Fruit fly (Drosophila melanogaster): ENCODE results near the gene CG43098.

Gene CG43098

DNA sequence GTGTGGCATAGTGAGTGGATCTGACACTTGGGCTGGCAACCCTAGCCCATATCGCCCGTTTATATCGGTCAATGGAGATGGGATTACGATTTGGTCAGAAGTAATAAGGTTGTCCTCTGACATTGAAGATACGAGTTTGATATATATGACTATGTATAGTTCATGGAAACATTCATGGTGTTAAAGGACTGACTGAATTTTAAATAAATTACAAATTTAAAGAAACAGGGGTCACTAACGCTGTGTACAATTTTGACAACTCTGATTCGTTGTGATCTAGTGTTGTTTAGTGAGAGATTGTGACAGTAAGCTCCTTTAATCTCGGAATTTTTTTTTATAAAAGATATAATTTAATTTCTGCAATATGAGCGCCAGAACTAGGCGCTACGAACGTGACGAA, at the start of gene CG43098:
Gene CG43098, plus strand, starts transcription at position 301 of the 400 bp plus-strand sequence.
- no peak for TF ChIP-seq CG17801 (GFP tag; optimal IDR thresholded peaks at IDR 0.05; ENCODE audit: partially characterized antibody)

DNA sequence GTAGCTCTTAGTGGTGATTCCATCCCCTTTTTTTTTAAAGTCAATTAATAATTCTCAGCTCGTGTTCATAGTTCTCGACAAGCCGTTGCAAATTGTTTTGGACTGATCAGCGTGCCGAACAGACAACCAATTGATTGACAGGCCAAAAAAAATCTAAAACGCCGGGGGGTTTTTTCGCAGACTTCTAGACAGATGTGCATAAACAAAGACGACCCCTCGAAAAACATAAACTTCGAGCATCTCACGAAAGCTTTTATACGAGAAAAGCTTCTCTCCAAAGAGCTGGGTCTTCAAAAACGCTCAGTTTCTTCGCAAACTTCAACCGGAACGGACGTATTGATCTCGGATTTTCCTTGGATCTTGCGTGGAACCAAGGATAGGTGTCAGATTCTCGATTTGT, 47.0 kb upstream of the CG43098 start, which contains the start of gene CG10359:
Gene CG10359, plus strand, starts transcription at position 301 of the 400 bp plus-strand sequence.
- no peak for TF ChIP-seq CG17801 (GFP tag; optimal IDR thresholded peaks at IDR 0.05; ENCODE audit: partially characterized antibody)

- TF ChIP-seq CG17801 (GFP tag; optimal IDR thresholded peaks at IDR 0.05; ENCODE audit: partially characterized antibody): no peak
Observed at dm6 chr3L:3612582-3613285, 46.1 kb upstream of the CG43098 start.

dm6 chr3L:3615082-3615481, 43.8 kb upstream of the CG43098 start, which contains the start of gene CG10357:
Gene CG10357, plus strand, starts transcription at chr3L:3615382.
- TF ChIP-seq CG17801 (GFP tag; optimal IDR thresholded peaks at IDR 0.05; ENCODE audit: partially characterized antibody): no peak

- TF ChIP-seq CG17801 (GFP tag; optimal IDR thresholded peaks at IDR 0.05; ENCODE audit: partially characterized antibody): no peak
Observed at dm6 chr3L:3616344-3616743, 42.5 kb upstream of the CG43098 start.

- no peak for TF ChIP-seq CG17801 (GFP tag; optimal IDR thresholded peaks at IDR 0.05; ENCODE audit: partially characterized antibody)
Observed at dm6 chr3L:3617252-3617651, 41.6 kb upstream of the CG43098 start.

DNA sequence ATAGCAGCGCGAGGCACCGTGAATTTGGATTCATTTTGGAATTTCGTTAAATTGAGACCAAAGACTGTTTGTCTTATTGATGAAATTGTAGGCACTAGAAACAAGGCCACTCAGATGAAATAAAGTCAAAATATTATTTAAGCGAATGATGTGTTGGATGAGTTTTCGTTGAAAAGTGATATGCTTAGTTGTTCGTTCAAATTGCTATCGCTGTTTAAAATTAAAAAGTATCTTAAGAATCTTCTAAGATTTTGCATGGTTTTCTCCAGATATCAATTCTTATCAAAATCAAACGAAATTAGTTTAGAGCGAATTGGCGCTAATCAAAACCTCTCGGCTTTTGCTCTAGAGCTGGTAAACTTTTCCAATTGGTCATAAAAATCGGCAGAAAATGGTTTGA, 37.9 kb upstream of the CG43098 start, which contains the start of gene CG14974:
Gene CG14974, minus strand, starts transcription at position 101 of the 400 bp plus-strand sequence.
- no peak for TF ChIP-seq CG17801 (GFP tag; optimal IDR thresholded peaks at IDR 0.05; ENCODE audit: partially characterized antibody)

dm6 chr3L:3624876-3625275, 34.0 kb upstream of the CG43098 start:
- no peak for TF ChIP-seq CG17801 (GFP tag; optimal IDR thresholded peaks at IDR 0.05; ENCODE audit: partially characterized antibody)

DNA sequence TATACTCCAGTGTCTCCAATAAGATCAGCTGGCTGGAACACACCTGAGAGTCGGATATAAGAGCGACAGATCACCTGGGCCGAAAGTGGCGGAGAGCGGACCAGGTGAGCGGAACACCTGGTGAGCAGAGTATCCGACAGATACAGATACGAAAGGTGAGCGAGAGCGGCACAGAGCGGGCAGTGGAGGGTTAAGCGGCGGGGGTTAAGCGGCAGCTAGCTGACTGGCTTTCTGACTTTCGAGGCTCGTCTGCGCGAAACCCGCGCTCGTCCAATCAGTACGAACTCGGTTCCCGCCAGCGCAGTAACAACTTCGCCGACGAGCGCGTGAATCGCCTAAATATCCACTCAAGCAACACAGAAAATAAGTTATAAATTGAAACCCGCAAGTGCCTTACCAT, 32.8 kb upstream of the CG43098 start, which contains the start of gene dar1:
Gene dar1, plus strand, starts transcription at position 284 of the 400 bp plus-strand sequence.
- no peak for TF ChIP-seq CG17801 (GFP tag; optimal IDR thresholded peaks at IDR 0.05; ENCODE audit: partially characterized antibody)

dm6 chr3L:3632500-3633183, 26.2 kb upstream of the CG43098 start:
- TF ChIP-seq CG17801 (GFP tag; optimal IDR thresholded peaks at IDR 0.05; ENCODE audit: partially characterized antibody): no peak

DNA sequence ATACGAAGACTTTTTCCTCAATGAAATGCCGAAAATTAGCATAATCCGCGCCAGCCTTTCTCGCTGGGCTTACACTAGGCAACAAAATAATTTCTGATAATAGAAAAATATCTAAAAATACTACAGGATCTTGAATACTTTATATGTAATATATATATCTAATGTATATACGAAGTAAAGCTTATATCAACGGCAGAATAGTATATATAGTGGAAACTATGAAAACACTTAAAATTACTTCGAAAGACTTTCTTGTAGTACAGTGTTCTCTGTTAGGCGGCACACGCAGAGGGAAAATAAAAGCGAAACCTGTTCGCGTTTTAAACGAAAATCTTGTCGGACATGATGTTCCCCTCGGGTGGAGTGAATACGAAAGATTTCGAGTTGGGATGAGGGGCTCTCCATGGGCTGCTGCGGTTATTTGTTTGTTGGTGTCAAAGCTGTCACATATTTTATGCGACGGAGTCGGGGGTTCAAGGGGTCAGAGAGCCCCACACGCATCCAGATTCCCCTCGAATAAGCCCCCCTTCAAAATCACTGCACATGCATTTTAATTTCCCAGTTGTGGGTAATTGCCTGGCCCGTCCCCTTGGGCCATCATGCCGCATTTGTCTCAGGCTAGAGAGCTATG, 24.6 kb upstream of the CG43098 start:
- no peak for TF ChIP-seq CG17801 (GFP tag; optimal IDR thresholded peaks at IDR 0.05; ENCODE audit: partially characterized antibody)

DNA sequence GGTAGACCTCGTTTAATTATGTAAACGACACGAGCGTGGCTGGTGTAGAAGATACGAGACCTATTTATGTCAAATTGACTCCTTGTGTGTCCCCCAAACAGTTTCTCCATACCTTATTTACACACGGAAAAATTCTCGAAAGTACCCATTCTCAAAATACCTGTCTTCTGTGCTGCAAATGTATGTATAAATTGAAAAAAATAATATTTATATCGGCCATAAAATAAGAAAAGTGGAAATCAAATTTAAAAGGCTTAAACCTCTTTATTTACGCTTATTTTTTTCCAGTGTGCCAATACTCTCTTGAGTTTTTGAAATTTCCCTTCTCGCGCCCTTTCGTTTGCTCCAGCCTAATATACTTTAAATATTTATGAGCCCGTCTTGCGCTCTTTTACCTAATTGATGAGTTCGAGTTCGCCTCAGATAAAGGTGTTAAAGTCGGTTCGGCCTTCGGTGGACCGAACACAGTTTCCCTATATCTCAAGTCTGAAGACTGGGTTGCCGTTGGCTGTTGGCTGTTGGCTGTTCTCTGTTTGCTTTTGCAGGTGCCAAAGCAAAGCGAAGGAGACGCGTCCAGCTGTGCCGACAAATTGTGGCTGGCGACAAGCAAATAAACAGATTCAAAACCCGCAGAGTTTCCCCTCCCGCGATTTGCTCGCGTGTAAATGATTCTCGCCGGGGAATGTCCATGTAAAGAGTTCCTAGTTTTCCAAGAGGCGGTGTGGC, 20.1 kb upstream of the CG43098 start:
- TF ChIP-seq CG17801 (GFP tag; optimal IDR thresholded peaks at IDR 0.05; ENCODE audit: partially characterized antibody): no peak

- TF ChIP-seq CG17801 (GFP tag; optimal IDR thresholded peaks at IDR 0.05; ENCODE audit: partially characterized antibody): no peak
Observed at dm6 chr3L:3639324-3639723, 19.5 kb upstream of the CG43098 start.

DNA sequence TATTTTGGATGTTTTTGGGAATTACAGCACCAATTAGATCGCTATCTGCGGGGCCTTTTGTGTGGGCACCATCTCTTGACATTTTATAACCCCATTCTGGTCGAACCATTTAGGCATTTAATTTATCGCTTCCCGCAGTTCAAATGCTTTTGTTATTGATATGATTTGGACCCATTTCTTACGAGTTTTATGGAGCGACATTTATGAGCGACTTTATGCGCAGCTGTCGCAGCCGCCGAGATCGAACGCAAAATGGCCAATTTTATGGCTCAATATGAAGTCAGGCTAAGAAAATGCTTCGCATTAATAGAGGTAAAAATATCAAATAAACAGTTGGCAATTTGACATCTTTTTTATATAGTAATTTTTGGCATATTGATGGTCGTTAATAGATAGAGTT, 18.0 kb upstream of the CG43098 start:
- TF ChIP-seq CG17801 (GFP tag; optimal IDR thresholded peaks at IDR 0.05; ENCODE audit: partially characterized antibody): no peak
